Fruit fly (Drosophila melanogaster) whole organism, wandering third instar larva: Measurements from ENCODE around the gene CG33325.

Experiments used
- Abd-B ChIP-seq: fragments of >200 bp; optimal IDR thresholded peaks from 2 replicates; lab custom pipeline; 2017; ENCODE audit warnings: missing biosample characterization, missing genetic modification characterization
- CG32264 ChIP-seq: fragments of 200-800 bp; sonication (Bioruptor generic); optimal IDR thresholded peaks from 2 replicates; lab custom pipeline; 2016; ENCODE audit warnings: missing biosample characterization, missing genetic modification characterization
- CG9705 ChIP-seq: fragments of 200-800 bp; sonication (Bioruptor generic); optimal IDR thresholded peaks from 2 replicates; lab custom pipeline; 2018; ENCODE audit warnings: missing biosample characterization, mild to moderate bottlenecking, missing genetic modification characterization
- CrebA ChIP-seq: fragments of 200-800 bp; sonication (Bioruptor generic); optimal IDR thresholded peaks from 2 replicates; lab custom pipeline; 2016; ENCODE audit warnings: missing biosample characterization, mild to moderate bottlenecking, missing genetic modification characterization, borderline replicate concordance
- Dfd ChIP-seq: fragments of >200 bp; optimal IDR thresholded peaks from 2 replicates; lab custom pipeline; 2017; ENCODE audit warnings: missing biosample characterization, missing genetic modification characterization
- Dif ChIP-seq: fragments of 200-275, 200-300 bp; sonication (Bioruptor generic); optimal IDR thresholded peaks from 2 replicates; lab custom pipeline; 2018; ENCODE audit warnings: missing biosample characterization, missing genetic modification characterization; ENCODE audit not compliant: partially characterized antibody
- GATAd ChIP-seq: sonication (Bioruptor generic); optimal IDR thresholded peaks from 2 replicates; lab custom pipeline; 2016; ENCODE audit warnings: missing biosample characterization, missing genetic modification characterization
- HLH106 ChIP-seq: fragments of 200-800 bp; optimal IDR thresholded peaks from 3 replicates; lab custom pipeline; 2019; ENCODE audit warnings: missing biosample characterization, mild to moderate bottlenecking, missing genetic modification characterization, moderate library complexity
- Hnf4 ChIP-seq: fragments of 200-800 bp; sonication (Bioruptor generic); optimal IDR thresholded peaks from 2 replicates; lab custom pipeline; 2016; ENCODE audit warnings: missing biosample characterization, mild to moderate bottlenecking, missing genetic modification characterization
- Hr78 ChIP-seq: fragments of >200 bp; optimal IDR thresholded peaks from 2 replicates; lab custom pipeline; 2017; ENCODE audit warnings: missing biosample characterization, missing genetic modification characterization
- Hr83 ChIP-seq: fragments of 200-300 bp; sonication (Bioruptor generic); optimal IDR thresholded peaks from 2 replicates; lab custom pipeline; 2016; ENCODE audit warnings: missing biosample characterization, mild to moderate bottlenecking, missing genetic modification characterization, moderate library complexity; ENCODE audit not compliant: poor library complexity, severe bottlenecking
- Jra ChIP-seq: sonication (Bioruptor generic); optimal IDR thresholded peaks from 2 replicates; lab custom pipeline; 2016; ENCODE audit warnings: missing biosample characterization, missing genetic modification characterization
- Mio ChIP-seq: sonication (Bioruptor generic); optimal IDR thresholded peaks from 2 replicates; lab custom pipeline; 2016; ENCODE audit warnings: missing biosample characterization, missing genetic modification characterization
- Myc ChIP-seq: fragments of >200 bp; optimal IDR thresholded peaks from 2 replicates; lab custom pipeline; 2017
- N ChIP-seq: fragments of >200 bp; optimal IDR thresholded peaks from 2 replicates; lab custom pipeline; 2018; ENCODE audit warnings: missing biosample characterization, missing external identifiers, missing genetic modification characterization
- OdsH ChIP-seq: fragments of 200-800 bp; sonication (Bioruptor generic); optimal IDR thresholded peaks from 2 replicates; lab custom pipeline; 2016; ENCODE audit warnings: missing biosample characterization, mild to moderate bottlenecking, missing genetic modification characterization
- Rel ChIP-seq, 2 experiments: fragments of 200-800 bp; sonication (Bioruptor generic) in 1 of 2; optimal IDR thresholded peaks; 2 replicates in 1 of 2; 3 replicates in 1 of 2; lab custom pipeline; 2016 to 2019; ENCODE audit warnings: mild to moderate bottlenecking in 2 of 2, missing biosample characterization in 2 of 2, missing genetic modification characterization in 2 of 2, moderate library complexity in 1 of 2
- Sp1 ChIP-seq: fragments of 200-800 bp; sonication (Bioruptor generic); optimal IDR thresholded peaks from 3 replicates; lab custom pipeline; 2019; ENCODE audit warnings: missing biosample characterization, mild to moderate bottlenecking, missing genetic modification characterization, moderate library complexity
- Vsx2 ChIP-seq: fragments of 200-300, 225-300 bp; sonication (Bioruptor generic); optimal IDR thresholded peaks from 2 replicates; lab custom pipeline; 2018; ENCODE audit warnings: missing biosample characterization, missing genetic modification characterization; ENCODE audit not compliant: partially characterized antibody
- br ChIP-seq: fragments of 200-800 bp; sonication (Bioruptor generic); optimal IDR thresholded peaks from 2 replicates; lab custom pipeline; 2016; ENCODE audit warnings: missing biosample characterization, missing genetic modification characterization
- brk ChIP-seq: fragments of 200-800 bp; sonication (Bioruptor generic); optimal IDR thresholded peaks from 2 replicates; lab custom pipeline; 2016; ENCODE audit warnings: missing biosample characterization, mild to moderate bottlenecking, missing genetic modification characterization
- dl ChIP-seq, 2 experiments: fragments of 175-275, 200-275 bp in 1 of 2; fragments of 200-275 bp in 1 of 2; sonication (Bioruptor generic); optimal IDR thresholded peaks; lab custom pipeline; 2018; ENCODE audit warnings: mild to moderate bottlenecking in 2 of 2, missing biosample characterization in 2 of 2, missing genetic modification characterization in 2 of 2, moderate library complexity in 2 of 2; ENCODE audit not compliant: partially characterized antibody in 2 of 2, insufficient read depth in 1 of 2
- dmrt93B ChIP-seq: fragments of 200-800 bp; sonication (Bioruptor generic); optimal IDR thresholded peaks from 2 replicates; lab custom pipeline; 2018; ENCODE audit warnings: missing biosample characterization, mild to moderate bottlenecking, missing genetic modification characterization
- dsf ChIP-seq: sonication (Bioruptor generic); optimal IDR thresholded peaks from 2 replicates; lab custom pipeline; 2016; ENCODE audit warnings: missing biosample characterization, missing genetic modification characterization, borderline replicate concordance
- ey ChIP-seq: fragments of 200-800 bp; sonication (Bioruptor generic); optimal IDR thresholded peaks from 2 replicates; lab custom pipeline; 2016; ENCODE audit warnings: missing biosample characterization, missing genetic modification characterization
- foxo ChIP-seq, 2 experiments: fragments of 200-800 bp; sonication (Bioruptor generic); optimal IDR thresholded peaks; 2 replicates in 1 of 2; 3 replicates in 1 of 2; lab custom pipeline; 2016 to 2017; ENCODE audit warnings: missing biosample characterization in 2 of 2, missing genetic modification characterization in 2 of 2
- fru ChIP-seq: fragments of 200-800 bp; sonication (Bioruptor generic); optimal IDR thresholded peaks from 3 replicates; lab custom pipeline; 2016; ENCODE audit warnings: missing biosample characterization, mild to moderate bottlenecking, missing genetic modification characterization
- h ChIP-seq: fragments of 200-800 bp; sonication (Bioruptor generic); optimal IDR thresholded peaks from 3 replicates; lab custom pipeline; 2016; ENCODE audit warnings: missing biosample characterization, mild to moderate bottlenecking, missing genetic modification characterization
- jim ChIP-seq: fragments of 175-275, 200-325 bp; sonication (Bioruptor generic); optimal IDR thresholded peaks from 2 replicates; lab custom pipeline; 2016; ENCODE audit warnings: missing biosample characterization, mild to moderate bottlenecking, missing genetic modification characterization
- lola ChIP-seq: fragments of >200 bp; optimal IDR thresholded peaks from 2 replicates; lab custom pipeline; 2017; ENCODE audit warnings: missing biosample characterization, missing genetic modification characterization
- pan ChIP-seq: fragments of >200 bp; optimal IDR thresholded peaks from 2 replicates; lab custom pipeline; 2017
- psq ChIP-seq: fragments of 200-800 bp; sonication (Bioruptor generic); optimal IDR thresholded peaks from 3 replicates; lab custom pipeline; 2017; ENCODE audit warnings: missing biosample characterization, mild to moderate bottlenecking, missing genetic modification characterization, moderate library complexity
- rgr ChIP-seq: fragments of 200-800 bp; sonication (Bioruptor generic); optimal IDR thresholded peaks from 3 replicates; lab custom pipeline; 2016; ENCODE audit warnings: missing biosample characterization, mild to moderate bottlenecking, missing genetic modification characterization
- sage ChIP-seq: fragments of 200-800 bp; sonication (Bioruptor generic); optimal IDR thresholded peaks from 2 replicates; lab custom pipeline; 2016; ENCODE audit warnings: missing biosample characterization, mild to moderate bottlenecking, missing genetic modification characterization
- sv ChIP-seq: fragments of 200-800 bp; sonication (Bioruptor generic); optimal IDR thresholded peaks from 3 replicates; lab custom pipeline; 2016; ENCODE audit warnings: missing biosample characterization, missing genetic modification characterization
- tai ChIP-seq: sonication (Bioruptor generic); optimal IDR thresholded peaks from 2 replicates; lab custom pipeline; 2016; ENCODE audit warnings: missing biosample characterization, missing genetic modification characterization
- usp ChIP-seq: fragments of >200 bp; optimal IDR thresholded peaks from 2 replicates; lab custom pipeline; 2017; ENCODE audit warnings: missing biosample characterization, missing genetic modification characterization
- woc ChIP-seq: sonication (Bioruptor generic); optimal IDR thresholded peaks from 2 replicates; lab custom pipeline; 2016; ENCODE audit warnings: missing biosample characterization, mild to moderate bottlenecking, missing genetic modification characterization

The CG33325 gene

DNA sequence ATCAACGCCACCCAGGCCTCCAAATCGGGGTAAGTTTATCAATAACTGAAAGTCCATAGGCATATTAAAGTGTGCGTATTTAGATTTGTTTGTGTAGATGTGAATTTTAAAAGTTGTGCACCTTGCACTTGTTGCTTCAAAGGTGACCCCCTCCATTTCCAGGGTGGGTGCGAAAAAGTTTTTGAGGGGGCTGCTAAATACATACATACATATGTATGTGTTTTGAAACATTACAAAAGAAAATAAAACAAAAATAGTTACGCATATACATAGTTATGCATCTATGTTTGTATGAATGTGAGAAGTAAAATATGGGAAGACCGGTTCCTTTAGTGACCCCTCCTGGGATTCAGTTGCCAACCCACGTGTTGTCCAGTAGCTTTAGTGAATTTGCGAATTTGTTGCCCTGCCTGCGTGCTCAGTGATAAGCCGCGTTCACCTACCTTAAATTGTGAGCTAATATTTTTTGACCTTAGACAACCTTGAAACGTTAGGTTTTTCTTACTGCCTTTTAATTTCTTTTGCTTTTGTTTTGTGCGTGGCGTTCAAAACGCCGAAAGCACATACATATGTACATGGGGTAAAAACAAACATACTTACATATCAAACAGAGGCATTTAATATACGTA lies 9.8 kb downstream of the CG33325 start:
- TF ChIP-seq dmrt93B (GFP tag; lab: Kevin White, UChicago) = no peak
- peak; percentile 67 for TF ChIP-seq h (GFP tag; lab: Kevin White, UChicago)
- TF ChIP-seq tai (GFP tag; lab: Kevin White, UChicago) = no peak
- TF ChIP-seq rgr (GFP tag; lab: Kevin White, UChicago) = peak; percentile 28
- TF ChIP-seq dl (GFP tag; optimal IDR thresholded peaks at IDR 0.05; lab: Kevin White, UChicago; ENCODE audit: insufficient read depth in 1 of 2, partially characterized antibody in 2 of 2) = no peak
- no peak for TF ChIP-seq usp (GFP tag; lab: Kevin White, UChicago)
- no peak for TF ChIP-seq Hr78 (GFP tag; lab: Kevin White, UChicago)
- TF ChIP-seq HLH106 (tag; lab: Kevin White, UChicago) = no peak
- TF ChIP-seq Hr83 (GFP tag; lab: Kevin White, UChicago) = no peak
- no peak for TF ChIP-seq sage (GFP tag; lab: Kevin White, UChicago)
- no peak for TF ChIP-seq OdsH (GFP tag; lab: Kevin White, UChicago)
- TF ChIP-seq foxo (GFP tag; optimal IDR thresholded peaks at IDR 0.05; lab: Kevin White, UChicago) = peak; percentile 8 to 48
- no peak for TF ChIP-seq lola (GFP tag; lab: Kevin White, UChicago)
- TF ChIP-seq Sp1 (GFP tag; lab: Kevin White, UChicago) = no peak
- peak; percentile 31 for TF ChIP-seq CG32264 (GFP tag; lab: Kevin White, UChicago)
- peak; percentile 54 for TF ChIP-seq ey
- no peak for TF ChIP-seq psq (GFP tag; lab: Kevin White, UChicago)
- no peak for TF ChIP-seq sv (GFP tag; lab: Kevin White, UChicago)
- TF ChIP-seq CrebA (GFP tag; lab: Kevin White, UChicago) = no peak
- TF ChIP-seq woc (GFP tag; lab: Kevin White, UChicago) = no peak
- TF ChIP-seq pan (lab: Kevin White, UChicago) = no peak
- no peak for TF ChIP-seq Jra (GFP tag; lab: Kevin White, UChicago)
- TF ChIP-seq Hnf4 (GFP tag; lab: Kevin White, UChicago) = peak; percentile 29
- TF ChIP-seq Dif = no peak
- TF ChIP-seq Rel (GFP tag; optimal IDR thresholded peaks at IDR 0.05; lab: Kevin White, UChicago) = peak; percentile 24
- TF ChIP-seq Rel (tag; optimal IDR thresholded peaks at IDR 0.05; lab: Kevin White, UChicago) = no peak
- TF ChIP-seq Mio (GFP tag; lab: Kevin White, UChicago) = no peak
- TF ChIP-seq dsf (GFP tag; lab: Kevin White, UChicago) = no peak
- no peak for TF ChIP-seq Myc (lab: Kevin White, UChicago)
- no peak for TF ChIP-seq Abd-B (GFP tag; lab: Kevin White, UChicago)
- TF ChIP-seq br = no peak
- no peak for TF ChIP-seq jim (GFP tag; lab: Kevin White, UChicago)
- no peak for TF ChIP-seq fru
- TF ChIP-seq CG9705 (GFP tag; lab: Kevin White, UChicago) = no peak
- no peak for TF ChIP-seq GATAd
- no peak for TF ChIP-seq Dfd
- TF ChIP-seq brk (GFP tag; lab: Kevin White, UChicago) = no peak
- TF ChIP-seq Vsx2 (GFP tag; lab: Kevin White, UChicago) = no peak
- no peak for TF ChIP-seq N (GFP tag; lab: Kevin White, UChicago)

DNA sequence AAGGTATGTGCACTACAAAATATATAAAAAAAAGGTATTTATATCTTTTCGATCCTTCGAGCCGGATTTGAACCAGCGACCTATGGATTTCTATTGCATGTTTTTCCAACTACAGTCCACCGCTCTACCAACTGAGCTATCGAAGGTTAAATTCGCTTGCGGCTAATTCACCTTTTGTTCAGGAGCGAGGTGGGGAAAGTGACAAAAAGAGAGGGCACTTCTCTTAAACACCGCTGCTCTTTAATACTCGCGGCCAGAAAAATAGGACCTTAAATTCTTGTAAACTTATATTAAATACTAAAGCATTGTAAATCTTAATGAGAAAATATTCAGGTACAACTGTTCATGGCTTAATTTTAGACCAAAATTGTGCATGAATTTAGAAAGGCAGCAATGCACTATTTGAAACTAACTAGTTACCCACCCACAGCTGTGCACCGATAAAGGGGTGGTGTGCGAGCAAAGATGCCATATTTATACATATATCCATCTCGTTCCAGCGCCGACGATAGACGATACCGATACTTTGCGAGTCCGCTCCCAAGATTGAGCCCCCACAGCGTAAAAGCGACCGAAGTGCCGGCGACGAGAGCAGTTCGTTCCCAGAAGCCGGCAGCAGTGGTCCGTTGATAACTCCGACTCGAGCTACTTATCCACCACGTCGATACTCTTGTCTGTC lies 10.7 kb downstream of the CG33325 start:
- TF ChIP-seq Abd-B (GFP tag; lab: Kevin White, UChicago) (no peak), sage (GFP tag; lab: Kevin White, UChicago) (peak; percentile 95), Hr83 (GFP tag; lab: Kevin White, UChicago) (peak; percentile 10), Vsx2 (GFP tag; lab: Kevin White, UChicago) (no peak), Mio (GFP tag; lab: Kevin White, UChicago) (peak; percentile 90), fru (peak; percentile 98), GATAd (no peak), pan (lab: Kevin White, UChicago) (no peak), br (peak; percentile 98), Dfd (no peak), rgr (GFP tag; lab: Kevin White, UChicago) (peak; percentile 98), h (GFP tag; lab: Kevin White, UChicago) (peak; percentile 99), tai (GFP tag; lab: Kevin White, UChicago) (no peak), brk (GFP tag; lab: Kevin White, UChicago) (peak; percentile 96), Sp1 (GFP tag; lab: Kevin White, UChicago) (peak; percentile 97), Dif (peak; percentile 80), Hr78 (GFP tag; lab: Kevin White, UChicago) (no peak), dl (GFP tag; optimal IDR thresholded peaks at IDR 0.05; lab: Kevin White, UChicago; ENCODE audit: insufficient read depth in 1 of 2, partially characterized antibody in 2 of 2) (peak in 1 of 2 experiments; percentile 16), N (GFP tag; lab: Kevin White, UChicago) (no peak), psq (GFP tag; lab: Kevin White, UChicago) (peak; percentile 94), dsf (GFP tag; lab: Kevin White, UChicago) (peak; percentile 85), HLH106 (tag; lab: Kevin White, UChicago) (peak; percentile 96), Rel (GFP tag; optimal IDR thresholded peaks at IDR 0.05; lab: Kevin White, UChicago) (peak; percentile 88), Rel (tag; optimal IDR thresholded peaks at IDR 0.05; lab: Kevin White, UChicago) (peak; percentile 86), sv (GFP tag; lab: Kevin White, UChicago) (peak; percentile 96), CG32264 (GFP tag; lab: Kevin White, UChicago) (peak; percentile 93), Myc (lab: Kevin White, UChicago) (peak; percentile 17), woc (GFP tag; lab: Kevin White, UChicago) (peak; percentile 98), jim (GFP tag; lab: Kevin White, UChicago) (no peak), CrebA (GFP tag; lab: Kevin White, UChicago) (peak; percentile 96), lola (GFP tag; lab: Kevin White, UChicago) (no peak), Hnf4 (GFP tag; lab: Kevin White, UChicago) (peak; percentile 97), ey (peak; percentile 98), Jra (GFP tag; lab: Kevin White, UChicago) (peak; percentile 95), dmrt93B (GFP tag; lab: Kevin White, UChicago) (peak; percentile 89), usp (GFP tag; lab: Kevin White, UChicago) (no peak), OdsH (GFP tag; lab: Kevin White, UChicago) (peak; percentile 99), CG9705 (GFP tag; lab: Kevin White, UChicago) (peak; percentile 92)
